Worm (Caenorhabditis elegans): ENCODE measurements around the gene cnnm-5.

- TF ChIP-seq ama-1 (optimal IDR thresholded peaks at IDR 0.05) (no peak), F13C5.2 (tag; optimal IDR thresholded peaks at IDR 0.05) (no peak), scrt-1 (GFP tag; IDR thresholded peaks at IDR 0.05) (no peak)
These were observed 10.6 kb upstream of the cnnm-5 start, which contains the start of gene cyp-25A3 for ce11 chrIII:3839635-3840034.

Measured in whole organism, early embryonic.